Fruit fly (Drosophila melanogaster) whole organism, pupa: ENCODE data around the gene CG1806.

ENCODE experiments used
- CG13204 ChIP-seq: fragments of 200-800 bp; sonication (Bioruptor generic); optimal IDR thresholded peaks from 2 replicates; lab custom pipeline; 2018; ENCODE audit warnings: missing biosample characterization, mild to moderate bottlenecking, missing genetic modification characterization, moderate library complexity
- CG14655 ChIP-seq: fragments of 200-800 bp; sonication (Bioruptor generic); optimal IDR thresholded peaks from 3 replicates; lab custom pipeline; 2017; ENCODE audit warnings: mild to moderate bottlenecking, missing biosample characterization, missing genetic modification reagents, missing genetic modification characterization
- CG15710 ChIP-seq: fragments of 200-800 bp; sonication (Bioruptor generic); optimal IDR thresholded peaks from 2 replicates; lab custom pipeline; 2018; ENCODE audit warnings: missing biosample characterization, mild to moderate bottlenecking, missing genetic modification characterization, moderate library complexity
- CG17806 ChIP-seq: fragments of 200-800 bp; sonication (Bioruptor generic); optimal IDR thresholded peaks from 2 replicates; lab custom pipeline; 2018; ENCODE audit warnings: missing biosample characterization, mild to moderate bottlenecking, missing genetic modification characterization, moderate library complexity
- CG4496 ChIP-seq: fragments of 200-800 bp; sonication (Bioruptor generic); IDR thresholded peaks from 3 replicates; pipeline ENCODE4 v1.3.6; 2022; ENCODE audit warnings: missing biosample characterization, missing genetic modification characterization
- D1 ChIP-seq: fragments of 200-800 bp; sonication (Bioruptor generic); optimal IDR thresholded peaks from 2 replicates; lab custom pipeline; 2018; ENCODE audit warnings: missing biosample characterization, mild to moderate bottlenecking, missing genetic modification characterization, moderate library complexity
- EcR ChIP-seq: fragments of 200-800 bp; sonication (Bioruptor generic); optimal IDR thresholded peaks from 3 replicates; lab custom pipeline; 2019; ENCODE audit warnings: missing biosample characterization, missing genetic modification characterization, mild to moderate bottlenecking, moderate library complexity, missing genetic modification reagents
- Ets98B ChIP-seq: fragments of 200-800 bp; sonication (Bioruptor generic); IDR thresholded peaks from 2 replicates; pipeline ENCODE4 v1.3.6; 2022; ENCODE audit warnings: missing biosample characterization, missing genetic modification characterization
- Pif1A ChIP-seq: fragments of 200-800 bp; sonication (Bioruptor generic); optimal IDR thresholded peaks from 3 replicates; lab custom pipeline; 2016; ENCODE audit warnings: missing biosample characterization, missing genetic modification characterization
- Pif1B ChIP-seq: fragments of 200-800 bp; sonication (Bioruptor generic); optimal IDR thresholded peaks from 3 replicates; lab custom pipeline; 2016; ENCODE audit warnings: missing biosample characterization, missing genetic modification characterization
- gl ChIP-seq: fragments of 200-800 bp; sonication (Bioruptor generic); optimal IDR thresholded peaks from 2 replicates; lab custom pipeline; 2018; ENCODE audit warnings: missing biosample characterization, mild to moderate bottlenecking, missing genetic modification characterization

- TF ChIP-seq Pif1B (GFP tag; lab: Kevin White, UChicago), result peak; percentile 57
- peak; percentile 59 for TF ChIP-seq CG15710 (tag; lab: Kevin White, UChicago)
- peak; percentile 8 for TF ChIP-seq gl (tag; lab: Kevin White, UChicago)
- TF ChIP-seq Pif1A, result peak; percentile 62
- TF ChIP-seq CG4496 (GFP tag; lab: Robert Waterston, UW), result 0 out of 3 replicates have a peak, but pooled peaks have one; percentile 35
- peak; percentile 91 for TF ChIP-seq EcR
- no peak for TF ChIP-seq D1
- TF ChIP-seq CG13204 (GFP tag; lab: Kevin White, UChicago), result no peak
- TF ChIP-seq Ets98B (GFP tag; lab: Robert Waterston, UW), result peak; percentile 43
- peak; percentile 36 for TF ChIP-seq CG14655 (GFP tag; lab: Kevin White, UChicago)
- peak; percentile 52 for TF ChIP-seq CG17806 (tag; lab: Kevin White, UChicago)
Measured at dm6 chrX:11999974-12000618, 6.9 kb upstream of the CG1806 start.
